Fruit fly (Drosophila melanogaster) whole organism, adult: ENCODE results near the gene CG33965.

Experiments
- CG33017 ChIP-seq: fragments of 200-800 bp; sonication (Bioruptor generic); optimal IDR thresholded peaks from 2 replicates; lab custom pipeline; 2018; ENCODE audit warnings: missing biosample characterization, mild to moderate bottlenecking, missing genetic modification characterization, moderate library complexity
- CG7045 ChIP-seq: fragments of 200-800 bp; sonication (Bioruptor generic); optimal IDR thresholded peaks from 2 replicates; lab custom pipeline; 2017; ENCODE audit warnings: missing biosample characterization, mild to moderate bottlenecking, missing genetic modification characterization
- CG7101 ChIP-seq: fragments of 200-800 bp; sonication (Bioruptor generic); optimal IDR thresholded peaks from 2 replicates; lab custom pipeline; 2018; ENCODE audit warnings: missing biosample characterization, mild to moderate bottlenecking, missing genetic modification characterization, moderate library complexity
- Clk ChIP-seq: fragments of 200-800 bp; sonication (Bioruptor generic); optimal IDR thresholded peaks from 2 replicates; lab custom pipeline; 2017; ENCODE audit warnings: missing biosample characterization, missing genetic modification characterization
- Crg-1 ChIP-seq: fragments of 200-800 bp; sonication (Bioruptor generic); optimal IDR thresholded peaks from 2 replicates; lab custom pipeline; 2016; ENCODE audit warnings: missing biosample characterization, missing genetic modification characterization
- Hr96 ChIP-seq: fragments of 200-800 bp; sonication (Bioruptor generic); optimal IDR thresholded peaks from 2 replicates; lab custom pipeline; 2016; ENCODE audit warnings: missing biosample characterization, missing genetic modification characterization
- cnc ChIP-seq, 2 experiments: fragments of >200 bp; optimal IDR thresholded peaks; 2 replicates each; lab custom pipeline; 2017

DNA sequence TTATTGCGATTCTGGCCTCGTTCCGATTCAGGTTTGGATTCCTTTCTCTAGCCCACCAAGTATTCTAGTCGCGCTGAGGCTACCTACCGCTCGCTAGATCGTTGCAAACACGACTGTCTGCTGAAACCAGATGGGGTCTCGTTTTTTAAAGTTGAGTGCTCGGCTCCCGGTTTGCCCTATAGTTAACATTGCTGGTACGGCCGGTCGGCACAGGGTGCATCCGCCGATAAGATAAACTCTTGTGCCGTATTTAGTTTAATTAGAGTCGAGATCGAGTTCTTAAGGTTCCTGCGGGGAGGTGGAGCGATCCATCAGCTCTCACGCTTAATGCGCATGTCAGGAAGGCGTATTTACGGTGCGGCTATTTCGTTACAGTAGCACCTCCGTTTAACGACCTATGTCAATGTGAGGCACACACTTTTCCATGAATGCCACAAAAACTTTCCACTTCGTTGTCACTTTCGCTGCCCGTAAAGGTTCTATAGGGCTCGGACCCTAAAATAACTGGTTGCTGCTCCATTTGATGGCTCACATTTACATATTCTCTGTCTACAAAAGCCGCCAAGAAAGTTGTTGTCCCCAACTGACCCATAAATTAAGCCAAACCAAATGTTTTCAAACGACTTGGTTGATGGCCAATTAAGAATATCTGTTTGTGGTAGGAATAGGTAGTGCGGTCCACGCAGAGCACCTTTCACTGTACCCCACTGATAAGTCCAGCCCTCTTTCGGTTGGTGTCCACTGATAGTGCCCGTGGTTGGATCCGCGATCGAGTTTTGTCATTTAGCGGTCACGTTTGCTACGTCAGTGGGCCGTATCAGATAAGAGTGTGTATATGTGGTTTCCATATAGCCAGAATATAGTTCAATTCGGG, 27.8 kb upstream of the CG33965 start, which contains the start of gene CG9119:
- peak; percentile 63 for TF ChIP-seq CG7101 (tag; lab: Kevin White, UChicago)
- TF ChIP-seq Crg-1 (GFP tag; lab: Kevin White, UChicago) = peak; percentile 9
- TF ChIP-seq Clk (GFP tag; lab: Kevin White, UChicago) = peak; percentile 78
- TF ChIP-seq cnc (optimal IDR thresholded peaks at IDR 0.05; lab: Kevin White, UChicago) = no peak
- TF ChIP-seq Hr96 (GFP tag; lab: Kevin White, UChicago) = peak; percentile 84
- TF ChIP-seq CG33017 = peak; percentile 72
- TF ChIP-seq CG7045 (GFP tag; lab: Kevin White, UChicago) = peak; percentile 77
